Comparison of ENCODE assay signal across 2 worm cellular contexts in the genomic region with DNA sequence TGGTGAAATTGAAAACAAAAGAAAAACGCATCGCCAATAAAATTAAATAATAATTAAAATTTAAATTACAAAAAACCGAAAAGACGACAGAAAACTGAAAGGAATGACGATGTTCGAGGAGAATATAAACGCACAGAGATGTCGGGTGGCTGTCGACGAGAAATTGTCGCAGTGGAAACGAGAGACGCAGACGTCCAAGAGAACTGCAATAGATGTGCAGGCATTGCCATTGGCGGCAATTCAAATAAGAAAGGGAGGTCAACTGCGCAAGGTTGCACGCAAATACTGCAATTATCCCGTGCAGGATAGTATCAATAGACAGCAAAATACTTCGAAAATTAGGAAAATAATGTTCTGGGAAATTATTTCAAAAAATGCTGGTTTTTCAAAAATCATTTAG.
TF ChIP-seq lines count a peak whose summit lies in the region.

No protein-coding gene starts in this region.

TF ChIP-seq in whole organism, L1 larva, 84 proteins besides CTCF, POLR2A, EP300 and RAD21 (continued from another document):
- TF ChIP-seq swsn-7 (tag; optimal IDR thresholded peaks at IDR 0.05; lab: Kevin White, UChicago): peak; percentile 99
- peak; percentile 83 to 87 for TF ChIP-seq egl-27 (tag; optimal IDR thresholded peaks at IDR 0.05; lab: Kevin White, UChicago)
- peak; percentile 94 for TF ChIP-seq zag-1 (tag; optimal IDR thresholded peaks at IDR 0.05; lab: Kevin White, UChicago)
- TF ChIP-seq aha-1 (tag; optimal IDR thresholded peaks at IDR 0.05; lab: Kevin White, UChicago): peak; percentile 97
- TF ChIP-seq skn-1 (tag; optimal IDR thresholded peaks at IDR 0.05; lab: Kevin White, UChicago): peak; percentile 97
- TF ChIP-seq mab-9 (GFP tag; IDR thresholded peaks at IDR 0.05; lab: Robert Waterston, UW): peak; percentile 96
- peak; percentile 45 for TF ChIP-seq nhr-84 (tag; optimal IDR thresholded peaks at IDR 0.05; lab: Kevin White, UChicago)
- TF ChIP-seq nhr-76 (tag; optimal IDR thresholded peaks at IDR 0.05; lab: Kevin White, UChicago): peak; percentile 99
- peak; percentile 94 for TF ChIP-seq lir-3 (tag; optimal IDR thresholded peaks at IDR 0.05; lab: Kevin White, UChicago; ENCODE audit: poor library complexity)
- peak; percentile 76 for TF ChIP-seq ceh-90 (tag; optimal IDR thresholded peaks at IDR 0.05; lab: Kevin White, UChicago)
- peak; percentile 99 for TF ChIP-seq nhr-19 (GFP tag; conservative IDR thresholded peaks at IDR 0.05; lab: Robert Waterston, UW)
- TF ChIP-seq dsc-1 (tag; optimal IDR thresholded peaks at IDR 0.05; lab: Kevin White, UChicago): peak; percentile 99
- TF ChIP-seq snu-23 (GFP tag; optimal IDR thresholded peaks at IDR 0.05; lab: Kevin White, UChicago): peak; percentile 99
- TF ChIP-seq unc-30 (tag; optimal IDR thresholded peaks at IDR 0.05; lab: Kevin White, UChicago): peak; percentile 25
- peak; percentile 100 for TF ChIP-seq nhr-71 (tag; optimal IDR thresholded peaks at IDR 0.05; lab: Kevin White, UChicago)
- peak; percentile 99 for TF ChIP-seq grh-1 (GFP tag; IDR thresholded peaks at IDR 0.05; lab: Robert Waterston, UW)
- peak; percentile 92 for TF ChIP-seq blmp-1 (tag; optimal IDR thresholded peaks at IDR 0.05; lab: Kevin White, UChicago)
- TF ChIP-seq unc-86 (tag; optimal IDR thresholded peaks at IDR 0.05; lab: Kevin White, UChicago): peak; percentile 99
- TF ChIP-seq lin-13 (GFP tag; optimal IDR thresholded peaks at IDR 0.05; lab: Kevin White, UChicago): peak; percentile 99
- peak; percentile 98 for TF ChIP-seq lin-15B (tag; optimal IDR thresholded peaks at IDR 0.05; lab: Kevin White, UChicago)
- peak; percentile 98 for TF ChIP-seq irx-1 (tag; optimal IDR thresholded peaks at IDR 0.05; lab: Kevin White, UChicago)
- peak; percentile 98 for TF ChIP-seq efl-3 (GFP tag; optimal IDR thresholded peaks at IDR 0.05; lab: Kevin White, UChicago)
- peak; percentile 96 for TF ChIP-seq C04F5.9 (tag; optimal IDR thresholded peaks at IDR 0.05; lab: Kevin White, UChicago)
- TF ChIP-seq dpl-1 (GFP tag; optimal IDR thresholded peaks at IDR 0.05; lab: Kevin White, UChicago): peak; percentile 100
- peak; percentile 99 for TF ChIP-seq fkh-8 (tag; optimal IDR thresholded peaks at IDR 0.05; lab: Kevin White, UChicago)
- peak; percentile 99 for TF ChIP-seq lin-14 (GFP tag; optimal IDR thresholded peaks at IDR 0.05; lab: Kevin White, UChicago)
- peak; percentile 99 for TF ChIP-seq pax-3 (tag; optimal IDR thresholded peaks at IDR 0.05; lab: Kevin White, UChicago)
- TF ChIP-seq snpc-4 (tag; optimal IDR thresholded peaks at IDR 0.05; lab: Kevin White, UChicago): peak; percentile 93

TF ChIP-seq in whole organism, young adult, 124 proteins besides CTCF, POLR2A, EP300 and RAD21 (continued from another document):
- peak; percentile 78 for TF ChIP-seq xnd-1 (tag; optimal IDR thresholded peaks at IDR 0.05; lab: Kevin White, UChicago)
- 0 out of 2 replicates have a peak, but pooled peaks have one; percentile 90 for TF ChIP-seq F37B4.10 (GFP tag; IDR thresholded peaks at IDR 0.05; lab: Robert Waterston, UW)
- TF ChIP-seq ccch-3 (GFP tag; optimal IDR thresholded peaks at IDR 0.05; lab: Kevin White, UChicago): peak; percentile 79
- TF ChIP-seq lsy-27 (tag; optimal IDR thresholded peaks at IDR 0.05; lab: Kevin White, UChicago; ENCODE audit: borderline replicate concordance, insufficient read depth): no peak
- TF ChIP-seq T07F8.4 (tag; optimal IDR thresholded peaks at IDR 0.05; lab: Kevin White, UChicago): peak; percentile 81
- TF ChIP-seq F22D6.2 (tag; optimal IDR thresholded peaks at IDR 0.05; lab: Kevin White, UChicago): peak; percentile 91
- TF ChIP-seq F52B5.7 (tag; optimal IDR thresholded peaks at IDR 0.05; lab: Kevin White, UChicago): peak; percentile 87
- TF ChIP-seq F33H1.4 (GFP tag; IDR thresholded peaks at IDR 0.05; lab: Robert Waterston, UW): peak; percentile 88
- peak; percentile 71 for TF ChIP-seq akir-1 (GFP tag; optimal IDR thresholded peaks at IDR 0.05; lab: Kevin White, UChicago)
- peak; percentile 73 for TF ChIP-seq egrh-3 (GFP tag; IDR thresholded peaks at IDR 0.05; lab: Robert Waterston, UW)
- TF ChIP-seq nfya-2 (GFP tag; IDR thresholded peaks at IDR 0.05; lab: Robert Waterston, UW): peak; percentile 97
- peak; percentile 97 for TF ChIP-seq chd-7 (tag; optimal IDR thresholded peaks at IDR 0.05; lab: Kevin White, UChicago)
- TF ChIP-seq die-1 (tag; optimal IDR thresholded peaks at IDR 0.05; lab: Kevin White, UChicago): peak; percentile 40
- TF ChIP-seq madf-3 (GFP tag; IDR thresholded peaks at IDR 0.05; lab: Robert Waterston, UW): peak; percentile 98
- no peak for TF ChIP-seq nfya-1 (tag; optimal IDR thresholded peaks at IDR 0.05; lab: Kevin White, UChicago; ENCODE audit: borderline replicate concordance, insufficient read depth)
- peak; percentile 55 for TF ChIP-seq ama-1 (optimal IDR thresholded peaks at IDR 0.05; lab: Kevin White, UChicago)
- peak in 1 of 2 experiments; percentile 69 for TF ChIP-seq ama-1 (GFP tag; optimal IDR thresholded peaks at IDR 0.05; lab: Kevin White, UChicago)
- TF ChIP-seq D2030.7 (GFP tag; IDR thresholded peaks at IDR 0.05; lab: Robert Waterston, UW): peak; percentile 95
- TF ChIP-seq F10E7.11 (tag; optimal IDR thresholded peaks at IDR 0.05; lab: Kevin White, UChicago): peak; percentile 87
- peak; percentile 95 for TF ChIP-seq let-526 (GFP tag; IDR thresholded peaks at IDR 0.05; lab: Robert Waterston, UW)
- TF ChIP-seq mxl-1 (tag; optimal IDR thresholded peaks at IDR 0.05; lab: Kevin White, UChicago): no peak
- TF ChIP-seq repo-1 (tag; optimal IDR thresholded peaks at IDR 0.05; lab: Kevin White, UChicago): peak; percentile 93
- TF ChIP-seq B0336.3 (GFP tag; IDR thresholded peaks at IDR 0.05; lab: Robert Waterston, UW): peak; percentile 97
- TF ChIP-seq madf-6 (GFP tag; IDR thresholded peaks at IDR 0.05; lab: Robert Waterston, UW): peak; percentile 94
- TF ChIP-seq C17E4.6 (GFP tag; IDR thresholded peaks at IDR 0.05; lab: Robert Waterston, UW): peak; percentile 94
- peak; percentile 95 for TF ChIP-seq madf-10 (tag; optimal IDR thresholded peaks at IDR 0.05; lab: Kevin White, UChicago)
- peak; percentile 96 for TF ChIP-seq ets-4 (GFP tag; optimal IDR thresholded peaks at IDR 0.05; lab: Kevin White, UChicago)
- peak; percentile 33 for TF ChIP-seq B0261.1 (tag; optimal IDR thresholded peaks at IDR 0.05; lab: Kevin White, UChicago)
- TF ChIP-seq egl-44 (GFP tag; IDR thresholded peaks at IDR 0.05; lab: Robert Waterston, UW): peak; percentile 70; the same call in 1 of the 2 replicates
- peak; percentile 98 for TF ChIP-seq pbrm-1 (GFP tag; IDR thresholded peaks at IDR 0.05; lab: Robert Waterston, UW)
- TF ChIP-seq K11D2.4 (GFP tag; IDR thresholded peaks at IDR 0.05; lab: Robert Waterston, UW): peak; percentile 96
- peak; percentile 87 for TF ChIP-seq B0019.2 (GFP tag; conservative IDR thresholded peaks at IDR 0.05; lab: Robert Waterston, UW)
- TF ChIP-seq F57A8.1 (GFP tag; optimal IDR thresholded peaks at IDR 0.05; lab: Kevin White, UChicago): no peak
- TF ChIP-seq tbx-9 (tag; optimal IDR thresholded peaks at IDR 0.05; lab: Kevin White, UChicago; ENCODE audit: borderline replicate concordance): no peak
- TF ChIP-seq C06A6.2 (GFP tag; conservative IDR thresholded peaks at IDR 0.05; lab: Robert Waterston, UW): peak; percentile 95
- peak; percentile 92 for TF ChIP-seq snpc-3.4 (tag; optimal IDR thresholded peaks at IDR 0.05; lab: Kevin White, UChicago)
TF ChIP-seq in whole organism, young adult: peak in this region for 110.
